Worm (Caenorhabditis elegans) whole organism, L1 larva: Measurements from ENCODE around the gene C10C6.13.

Experiments used
- Y116A8C.19 ChIP-seq: sonication (generic microtip); optimal IDR thresholded peaks from 2 replicates; lab custom pipeline; 2016; ENCODE audit warnings: missing compliant biosample characterization, missing genetic modification characterization, borderline replicate concordance
- blmp-1 ChIP-seq: fragments of 150-350 bp; optimal IDR thresholded peaks from 2 replicates; lab custom pipeline; 2014; ENCODE audit warnings: missing biosample characterization, missing genetic modification characterization
- ceh-8 ChIP-seq: fragments of 200-800 bp; sonication (Bioruptor generic); optimal IDR thresholded peaks from 2 replicates; lab custom pipeline; 2018; ENCODE audit warnings: mild to moderate bottlenecking, missing genetic modification characterization, moderate library complexity, missing compliant biosample characterization
- ceh-82 ChIP-seq, 3 experiments: fragments of 150-350 bp in 1 of 3; sonication (generic microtip) in 2 of 3; optimal IDR thresholded peaks; 2 replicates each; lab custom pipeline; 2014 to 2017; ENCODE audit warnings: missing biosample characterization in 3 of 3, missing genetic modification characterization in 3 of 3
- dsc-1 ChIP-seq: sonication (generic microtip); optimal IDR thresholded peaks from 2 replicates; lab custom pipeline; 2016; ENCODE audit warnings: mild to moderate bottlenecking, missing genetic modification characterization, missing compliant biosample characterization
- elt-3 ChIP-seq, 6 experiments: fragments of 150-350 bp in 1 of 6; sonication (generic microtip); optimal IDR thresholded peaks; 2 replicates each; lab custom pipeline; 2017 to 2018; ENCODE audit warnings: missing biosample characterization in 6 of 6, missing genetic modification characterization in 6 of 6, inconsistent platforms in 1 of 6
- ets-5 ChIP-seq: fragments of 200-800 bp; sonication (Bioruptor generic); IDR thresholded peaks from 2 replicates; pipeline ENCODE4 v1.3.6; 2022; ENCODE audit warnings: missing genetic modification characterization, missing compliant biosample characterization
- fkh-4 ChIP-seq: sonication (generic microtip); optimal IDR thresholded peaks from 2 replicates; lab custom pipeline; 2016; ENCODE audit warnings: missing compliant biosample characterization, missing genetic modification characterization, borderline replicate concordance
- fos-1 ChIP-seq: fragments of 150-350 bp; optimal IDR thresholded peaks from 2 replicates; lab custom pipeline; 2014; ENCODE audit warnings: missing biosample characterization, missing genetic modification characterization
- hlh-17 ChIP-seq: fragments of 200-800 bp; sonication (Bioruptor generic); optimal IDR thresholded peaks from 2 replicates; lab custom pipeline; 2018; ENCODE audit warnings: missing genetic modification characterization, mild to moderate bottlenecking, missing compliant biosample characterization, moderate library complexity, borderline replicate concordance
- hlh-4 ChIP-seq: sonication (generic microtip); optimal IDR thresholded peaks from 2 replicates; lab custom pipeline; 2016; ENCODE audit warnings: mild to moderate bottlenecking, missing genetic modification characterization, missing compliant biosample characterization
- hpl-2 ChIP-seq: fragments of 150-350 bp; optimal IDR thresholded peaks from 2 replicates; lab custom pipeline; 2014; ENCODE audit warnings: missing biosample characterization, missing genetic modification reagents, missing genetic modification characterization
- isw-1 ChIP-seq: fragments of 200-800 bp; sonication (Bioruptor generic); IDR thresholded peaks from 2 replicates; pipeline ENCODE4 v1.3.6; 2022; ENCODE audit warnings: missing genetic modification characterization, missing compliant biosample characterization
- jun-1 ChIP-seq: fragments of 150-350 bp; optimal IDR thresholded peaks from 2 replicates; lab custom pipeline; 2014; ENCODE audit warnings: missing biosample characterization, missing genetic modification reagents, missing genetic modification characterization
- lin-15B ChIP-seq: fragments of 150-350 bp; sonication (generic microtip); optimal IDR thresholded peaks from 3 replicates; lab custom pipeline; 2014; ENCODE audit warnings: missing biosample characterization, missing genetic modification characterization
- lin-35 ChIP-seq, 2 experiments: fragments of 150-350 bp; optimal IDR thresholded peaks; 2 replicates each; lab custom pipeline; 2014; ENCODE audit warnings: missing biosample characterization in 2 of 2, missing genetic modification characterization in 2 of 2, missing genetic modification reagents in 2 of 2
- lsy-2 ChIP-seq, 2 experiments: fragments of 150-350 bp; optimal IDR thresholded peaks; 2 replicates each; lab custom pipeline; 2014; ENCODE audit warnings: missing biosample characterization in 2 of 2, missing genetic modification characterization in 2 of 2
- mdl-1 ChIP-seq, 2 experiments: fragments of 150-350 bp; optimal IDR thresholded peaks; 2 replicates each; lab custom pipeline; 2014 to 2017; ENCODE audit warnings: missing biosample characterization in 2 of 2, missing genetic modification characterization in 2 of 2, inconsistent platforms in 1 of 2
- mep-1 ChIP-seq: fragments of 150-350 bp; optimal IDR thresholded peaks from 2 replicates; lab custom pipeline; 2014; ENCODE audit warnings: missing biosample characterization, missing genetic modification characterization
- nhr-11 ChIP-seq: fragments of 150-350 bp; optimal IDR thresholded peaks from 2 replicates; lab custom pipeline; 2014; ENCODE audit warnings: missing biosample characterization, missing genetic modification characterization
- nhr-20 ChIP-seq: sonication (generic microtip); optimal IDR thresholded peaks from 2 replicates; lab custom pipeline; 2016; ENCODE audit warnings: mild to moderate bottlenecking, missing genetic modification characterization, missing compliant biosample characterization
- nhr-237 ChIP-seq: fragments of 150-350 bp; optimal IDR thresholded peaks from 2 replicates; lab custom pipeline; 2014; ENCODE audit warnings: missing biosample characterization, missing genetic modification characterization
- nhr-47 ChIP-seq: sonication (generic microtip); optimal IDR thresholded peaks from 2 replicates; lab custom pipeline; 2016; ENCODE audit warnings: mild to moderate bottlenecking, missing genetic modification characterization, moderate library complexity, missing compliant biosample characterization
- nhr-71 ChIP-seq: sonication (generic microtip); optimal IDR thresholded peaks from 2 replicates; lab custom pipeline; 2016; ENCODE audit warnings: mild to moderate bottlenecking, missing genetic modification characterization, moderate library complexity, missing compliant biosample characterization
- nhr-76 ChIP-seq: sonication (generic microtip); optimal IDR thresholded peaks from 2 replicates; lab custom pipeline; 2017; ENCODE audit warnings: missing biosample characterization, missing genetic modification characterization
- nhr-84 ChIP-seq: sonication (generic microtip); optimal IDR thresholded peaks from 2 replicates; lab custom pipeline; 2017; ENCODE audit warnings: missing biosample characterization, missing genetic modification characterization
- nhr-85 ChIP-seq: sonication (generic microtip); peaks from one replicate; lab custom pipeline; 2016; ENCODE audit warnings: missing genetic modification characterization, inconsistent platforms, missing compliant biosample characterization
- nhr-90 ChIP-seq: sonication (generic microtip); optimal IDR thresholded peaks from 2 replicates; lab custom pipeline; 2016; ENCODE audit warnings: mild to moderate bottlenecking, missing genetic modification characterization, missing compliant biosample characterization; ENCODE audit not compliant: poor library complexity
- pax-3 ChIP-seq: fragments of 200-800 bp; sonication (Bioruptor generic); optimal IDR thresholded peaks from 2 replicates; lab custom pipeline; 2018; ENCODE audit warnings: mild to moderate bottlenecking, missing genetic modification characterization, moderate library complexity, missing compliant biosample characterization
- pqm-1 ChIP-seq: sonication (generic microtip); optimal IDR thresholded peaks from 3 replicates; lab custom pipeline; 2017; ENCODE audit warnings: missing biosample characterization, missing genetic modification characterization
- rnt-1 ChIP-seq: sonication (generic microtip); optimal IDR thresholded peaks from 2 replicates; lab custom pipeline; 2016; ENCODE audit warnings: mild to moderate bottlenecking, missing genetic modification characterization, moderate library complexity, missing compliant biosample characterization
- skn-1 ChIP-seq: fragments of 150-350 bp; optimal IDR thresholded peaks from 2 replicates; lab custom pipeline; 2014; ENCODE audit warnings: missing biosample characterization, missing genetic modification characterization
- snpc-4 ChIP-seq: fragments of 150-350 bp; optimal IDR thresholded peaks from 2 replicates; lab custom pipeline; 2014; ENCODE audit warnings: missing biosample characterization, missing genetic modification characterization
- sox-4 ChIP-seq: sonication (generic microtip); optimal IDR thresholded peaks from 2 replicates; lab custom pipeline; 2016; ENCODE audit warnings: missing genetic modification characterization, missing compliant biosample characterization
- sptf-1 ChIP-seq: fragments of 150-350 bp; optimal IDR thresholded peaks from 2 replicates; lab custom pipeline; 2014; ENCODE audit warnings: missing biosample characterization, missing genetic modification characterization
- swsn-7 ChIP-seq: sonication (generic microtip); optimal IDR thresholded peaks from 2 replicates; lab custom pipeline; 2016; ENCODE audit warnings: missing genetic modification characterization, missing compliant biosample characterization
- tlp-1 ChIP-seq: fragments of 150-350 bp; optimal IDR thresholded peaks from 2 replicates; lab custom pipeline; 2014; ENCODE audit warnings: missing biosample characterization, missing genetic modification characterization
- unc-130 ChIP-seq: fragments of 150-350 bp; optimal IDR thresholded peaks from 2 replicates; lab custom pipeline; 2017; ENCODE audit warnings: missing biosample characterization, missing genetic modification characterization, inconsistent platforms
- unc-30 ChIP-seq: sonication (generic microtip); optimal IDR thresholded peaks from 2 replicates; lab custom pipeline; 2017; ENCODE audit warnings: missing biosample characterization, missing genetic modification characterization
- unc-62 ChIP-seq: fragments of 150-350 bp; optimal IDR thresholded peaks from 2 replicates; lab custom pipeline; 2014; ENCODE audit warnings: missing biosample characterization, missing genetic modification reagents, missing genetic modification characterization
- unc-98 ChIP-seq: fragments of 200-800 bp; sonication (Bioruptor generic); IDR thresholded peaks from 2 replicates; pipeline ENCODE4 v1.3.6; 2022; ENCODE audit warnings: missing genetic modification characterization, missing compliant biosample characterization
- vab-15 ChIP-seq: sonication (generic microtip); optimal IDR thresholded peaks from 2 replicates; lab custom pipeline; 2017; ENCODE audit warnings: missing genotype, mild to moderate bottlenecking, missing genetic modification characterization, missing compliant biosample characterization
- xbp-1 ChIP-seq: sonication (generic microtip); optimal IDR thresholded peaks from 2 replicates; lab custom pipeline; 2016; ENCODE audit warnings: missing genetic modification characterization, missing compliant biosample characterization
- zag-1 ChIP-seq: fragments of 150-350 bp; optimal IDR thresholded peaks from 2 replicates; lab custom pipeline; 2014; ENCODE audit warnings: missing biosample characterization, missing genetic modification characterization
- zip-4 ChIP-seq: fragments of 200-800 bp; sonication (Bioruptor generic); optimal IDR thresholded peaks from 2 replicates; lab custom pipeline; 2018; ENCODE audit warnings: mild to moderate bottlenecking, missing genetic modification characterization, moderate library complexity, missing compliant biosample characterization
- ztf-11 ChIP-seq, 2 experiments: sonication (generic microtip); optimal IDR thresholded peaks; 2 replicates each; lab custom pipeline; 2016 to 2017; ENCODE audit warnings: missing genetic modification characterization in 2 of 2, missing biosample characterization in 1 of 2, missing compliant biosample characterization in 1 of 2
- ztf-4 ChIP-seq: fragments of 150-350 bp; optimal IDR thresholded peaks from 2 replicates; lab custom pipeline; 2014; ENCODE audit warnings: missing biosample characterization, missing genetic modification characterization

C10C6.13 gene

ce11 chrIV:11503654-11504053, 34.1 kb upstream of the C10C6.13 start (continued):
- TF ChIP-seq lin-15B (tag; lab: Kevin White, UChicago) (no peak), ztf-4 (tag; lab: Kevin White, UChicago) (no peak), xbp-1 (tag; lab: Kevin White, UChicago) (no peak), unc-130 (tag; lab: Kevin White, UChicago) (peak; percentile 24), tlp-1 (tag; lab: Kevin White, UChicago) (no peak), nhr-71 (tag; lab: Kevin White, UChicago) (peak; percentile 25), lin-35 (GFP tag; optimal IDR thresholded peaks at IDR 0.05; lab: Kevin White, UChicago) (no peak), sptf-1 (tag; lab: Kevin White, UChicago) (no peak), mdl-1 (tag; optimal IDR thresholded peaks at IDR 0.05; lab: Kevin White, UChicago) (no peak), vab-15 (tag; lab: Kevin White, UChicago) (no peak), skn-1 (tag; lab: Kevin White, UChicago) (no peak), ceh-8 (GFP tag; lab: Kevin White, UChicago) (no peak), isw-1 (GFP tag; lab: Robert Waterston, UW) (no peak), nhr-47 (tag; lab: Kevin White, UChicago) (no peak), nhr-20 (tag; lab: Kevin White, UChicago) (peak; percentile 40), unc-30 (no peak), hlh-4 (tag; lab: Kevin White, UChicago) (no peak), mep-1 (tag; lab: Kevin White, UChicago) (no peak), hpl-2 (GFP tag; lab: Kevin White, UChicago) (no peak), unc-62 (GFP tag; lab: Kevin White, UChicago) (no peak), elt-3 (tag; optimal IDR thresholded peaks at IDR 0.05; lab: Kevin White, UChicago) (peak in 2 of 6 experiments; percentile 10 to 16), ztf-11 (tag; optimal IDR thresholded peaks at IDR 0.05; lab: Kevin White, UChicago) (no peak), fkh-4 (no peak), snpc-4 (tag; lab: Kevin White, UChicago) (no peak), swsn-7 (tag; lab: Kevin White, UChicago) (no peak), Y116A8C.19 (no peak), nhr-76 (tag; lab: Kevin White, UChicago) (no peak), ceh-82 (tag; optimal IDR thresholded peaks at IDR 0.05; lab: Kevin White, UChicago) (no peak), hlh-17 (no peak), unc-98 (GFP tag; lab: Robert Waterston, UW) (no peak), zip-4 (GFP tag; lab: Kevin White, UChicago) (no peak), rnt-1 (tag; lab: Kevin White, UChicago) (no peak), pax-3 (tag; lab: Kevin White, UChicago) (no peak), jun-1 (tag; lab: Kevin White, UChicago) (no peak), zag-1 (tag; lab: Kevin White, UChicago) (no peak), pqm-1 (tag; lab: Kevin White, UChicago) (no peak), nhr-90 (peak; percentile 8), nhr-11 (tag; lab: Kevin White, UChicago) (no peak), blmp-1 (peak; percentile 34), fos-1 (no peak), dsc-1 (tag; lab: Kevin White, UChicago) (no peak), sox-4 (tag; lab: Kevin White, UChicago) (no peak), nhr-84 (tag; lab: Kevin White, UChicago) (no peak), ets-5 (GFP tag; lab: Robert Waterston, UW) (no peak), lsy-2 (tag; optimal IDR thresholded peaks at IDR 0.05; lab: Kevin White, UChicago) (no peak), nhr-85 (peak; percentile 75), nhr-237 (tag; lab: Kevin White, UChicago) (no peak)
